Fruit fly (Drosophila melanogaster) whole organism, embryonic: Measurements from ENCODE around the gene CCDC151.

Source experiments
- CG10147 ChIP-seq: fragments of 200-800 bp; sonication (Bioruptor generic); optimal IDR thresholded peaks from 2 replicates; lab custom pipeline; 2019; ENCODE audit warnings: missing biosample characterization, mild to moderate bottlenecking, missing genetic modification characterization, moderate library complexity
- CG2120 ChIP-seq: fragments of 200-800 bp; sonication (Bioruptor generic); optimal IDR thresholded peaks from 3 replicates; lab custom pipeline; 2016; ENCODE audit warnings: missing biosample characterization, missing genetic modification characterization
- CG7786 ChIP-seq: fragments of 200-800 bp; sonication (Bioruptor generic); optimal IDR thresholded peaks from 2 replicates; lab custom pipeline; 2016; ENCODE audit warnings: missing biosample characterization, missing genetic modification characterization
- Ets65A ChIP-seq: fragments of 200-800 bp; sonication (Bioruptor generic); peaks from one replicate; lab custom pipeline; 2016; ENCODE audit warnings: missing biosample characterization, missing genetic modification characterization
- gsb-n ChIP-seq: fragments of 200-800 bp; sonication (Bioruptor generic); optimal IDR thresholded peaks from 3 replicates; lab custom pipeline; 2018; ENCODE audit warnings: missing biosample characterization, mild to moderate bottlenecking, missing genetic modification characterization
- gt ChIP-seq: fragments of 200-800 bp; sonication (Bioruptor generic); IDR thresholded peaks from 2 replicates; pipeline ENCODE4 v1.3.6; 2022; ENCODE audit warnings: missing biosample characterization, missing genetic modification characterization

DNA sequence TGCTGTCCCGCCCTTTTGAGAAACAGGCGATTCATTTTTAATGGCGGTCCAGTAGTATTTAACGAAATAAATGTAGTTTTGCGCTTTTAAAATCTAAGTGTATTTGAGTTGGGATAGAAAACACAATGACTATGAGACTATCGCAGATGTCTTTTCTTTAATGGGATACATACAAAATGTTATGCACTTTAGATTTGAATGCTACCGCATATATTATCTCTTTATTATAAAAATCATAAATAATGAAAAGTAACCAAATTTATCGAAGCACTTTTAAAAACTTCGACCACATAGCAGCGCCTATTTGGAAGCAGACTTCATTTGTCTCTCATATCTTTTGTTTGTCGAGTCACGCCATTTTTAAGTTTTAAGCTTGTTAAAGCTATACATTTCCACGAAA lies 43.5 kb downstream of the CCDC151 start, which contains the start of gene SdhAL:
- TF ChIP-seq CG10147 (GFP tag; lab: Kevin White, UChicago): no peak
- TF ChIP-seq gt (GFP tag; lab: Robert Waterston, UW): no peak
- no peak for TF ChIP-seq Ets65A (GFP tag; lab: Kevin White, UChicago)
- TF ChIP-seq CG2120 (GFP tag; lab: Kevin White, UChicago): no peak
- TF ChIP-seq gsb-n: no peak
- TF ChIP-seq CG7786 (GFP tag; lab: Kevin White, UChicago): no peak
